Worm (Caenorhabditis elegans): Measurements from ENCODE around the gene fat-5.

- TF ChIP-seq K09A11.1 (tag; optimal IDR thresholded peaks at IDR 0.05; ENCODE audit: insufficient read depth) (no peak), tbx-2 (tag; optimal IDR thresholded peaks at IDR 0.05) (no peak), ztf-16 (tag; optimal IDR thresholded peaks at IDR 0.05) (no peak), F13H6.1 (tag; optimal IDR thresholded peaks at IDR 0.05) (no peak), sox-2 (GFP tag; IDR thresholded peaks at IDR 0.05) (no peak), pha-4 (tag; optimal IDR thresholded peaks at IDR 0.05) (no peak), fkh-10 (GFP tag; optimal IDR thresholded peaks at IDR 0.05) (no peak), ceh-9 (tag; optimal IDR thresholded peaks at IDR 0.05) (no peak), pqm-1 (tag; optimal IDR thresholded peaks at IDR 0.05) (no peak), pros-1 (tag; optimal IDR thresholded peaks at IDR 0.05) (no peak), pax-1 (tag; optimal IDR thresholded peaks at IDR 0.05) (no peak), nhr-11 (tag; optimal IDR thresholded peaks at IDR 0.05) (no peak), elt-2 (tag; optimal IDR thresholded peaks at IDR 0.05) (no peak)
Observed at ce11 chrV:17683290-17683689, 41.5 kb upstream of the fat-5 start.

All from whole organism, late embryonic.